Fruit fly (Drosophila melanogaster): ENCODE results near the gene Crg-1.

The Crg-1 gene

dm6 chrX:3748248-3748647 is 44.8 kb upstream of the Crg-1 start:
- TF ChIP-seq CG7101 (tag; optimal IDR thresholded peaks at IDR 0.05): peak; percentile 62
- TF ChIP-seq CG14711 (tag; optimal IDR thresholded peaks at IDR 0.05): peak; percentile 55
- no peak for TF ChIP-seq bab1 (GFP tag; optimal IDR thresholded peaks at IDR 0.05)
- TF ChIP-seq cic (GFP tag; optimal IDR thresholded peaks at IDR 0.05): no peak
- peak; percentile 30 for TF ChIP-seq Hr96 (GFP tag; optimal IDR thresholded peaks at IDR 0.05)
- TF ChIP-seq Clk (GFP tag; optimal IDR thresholded peaks at IDR 0.05): peak; percentile 11
- peak; percentile 48 for TF ChIP-seq CG5204 (GFP tag; optimal IDR thresholded peaks at IDR 0.05)
- peak; percentile 48 for TF ChIP-seq CG12768 (GFP tag; optimal IDR thresholded peaks at IDR 0.05)
- no peak for TF ChIP-seq ovo (GFP tag; optimal IDR thresholded peaks at IDR 0.05)
- TF ChIP-seq Mnt (GFP tag; optimal IDR thresholded peaks at IDR 0.05): no peak
- peak; percentile 72 for TF ChIP-seq CG7045 (GFP tag; optimal IDR thresholded peaks at IDR 0.05)
- no peak for TF ChIP-seq tj (GFP tag; optimal IDR thresholded peaks at IDR 0.05)
- TF ChIP-seq cnc (optimal IDR thresholded peaks at IDR 0.05): no peak
- peak; percentile 80 for TF ChIP-seq CG33017 (tag; optimal IDR thresholded peaks at IDR 0.05)
- no peak for TF ChIP-seq Crg-1 (GFP tag; optimal IDR thresholded peaks at IDR 0.05)
- no peak for TF ChIP-seq pad (GFP tag; optimal IDR thresholded peaks at IDR 0.05)
- TF ChIP-seq toe (GFP tag; optimal IDR thresholded peaks at IDR 0.05): no peak
- no peak for TF ChIP-seq CG1620 (GFP tag; optimal IDR thresholded peaks at IDR 0.05)
- peak; percentile 49 for TF ChIP-seq CG11617 (GFP tag; optimal IDR thresholded peaks at IDR 0.05)
- no peak for TF ChIP-seq kay (GFP tag; ENCODE audit: borderline replicate concordance)

DNA sequence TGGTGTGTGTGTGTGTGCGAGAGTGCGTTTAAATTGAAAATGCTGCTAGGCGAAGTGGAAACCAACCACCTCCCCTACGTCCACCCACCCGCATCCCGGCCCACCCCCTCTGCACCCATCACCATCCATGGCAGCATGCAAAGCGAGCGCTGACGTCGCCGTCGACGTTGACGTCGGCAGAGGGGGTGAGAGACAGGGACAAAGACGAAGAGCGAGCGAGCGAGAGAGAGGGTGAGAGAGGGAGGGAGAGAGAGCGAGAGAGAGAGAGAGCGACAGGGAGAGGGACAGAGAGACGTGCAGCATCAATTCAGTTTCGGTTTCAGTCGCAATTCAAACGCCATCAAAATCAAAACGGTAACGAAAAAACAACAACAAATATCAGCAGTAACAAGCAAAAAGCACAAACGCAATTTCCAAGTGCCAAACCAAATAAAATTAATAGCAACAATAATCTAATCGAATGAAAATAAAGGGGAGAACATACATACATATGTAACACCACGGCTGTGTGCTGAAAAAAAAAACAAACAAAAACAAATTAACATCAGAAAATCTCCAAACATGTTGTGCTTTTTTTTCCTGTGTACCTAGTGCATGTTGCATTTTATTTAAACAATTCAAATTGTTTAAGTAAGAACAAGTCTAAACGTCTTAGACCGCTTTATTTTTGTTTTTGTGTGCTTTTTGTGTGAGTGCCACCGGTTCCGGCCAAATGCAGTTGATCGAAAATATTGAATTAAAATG is 44.1 kb upstream of the Crg-1 start:
- TF ChIP-seq bab1 (GFP tag; optimal IDR thresholded peaks at IDR 0.05) (no peak), CG7045 (GFP tag; optimal IDR thresholded peaks at IDR 0.05) (no peak), Mnt (GFP tag; optimal IDR thresholded peaks at IDR 0.05) (peak; percentile 23), Hr96 (GFP tag; optimal IDR thresholded peaks at IDR 0.05) (no peak), kay (GFP tag; ENCODE audit: borderline replicate concordance) (peak; percentile 75), pad (GFP tag; optimal IDR thresholded peaks at IDR 0.05) (peak; percentile 28), cic (GFP tag; optimal IDR thresholded peaks at IDR 0.05) (peak; percentile 40)

DNA sequence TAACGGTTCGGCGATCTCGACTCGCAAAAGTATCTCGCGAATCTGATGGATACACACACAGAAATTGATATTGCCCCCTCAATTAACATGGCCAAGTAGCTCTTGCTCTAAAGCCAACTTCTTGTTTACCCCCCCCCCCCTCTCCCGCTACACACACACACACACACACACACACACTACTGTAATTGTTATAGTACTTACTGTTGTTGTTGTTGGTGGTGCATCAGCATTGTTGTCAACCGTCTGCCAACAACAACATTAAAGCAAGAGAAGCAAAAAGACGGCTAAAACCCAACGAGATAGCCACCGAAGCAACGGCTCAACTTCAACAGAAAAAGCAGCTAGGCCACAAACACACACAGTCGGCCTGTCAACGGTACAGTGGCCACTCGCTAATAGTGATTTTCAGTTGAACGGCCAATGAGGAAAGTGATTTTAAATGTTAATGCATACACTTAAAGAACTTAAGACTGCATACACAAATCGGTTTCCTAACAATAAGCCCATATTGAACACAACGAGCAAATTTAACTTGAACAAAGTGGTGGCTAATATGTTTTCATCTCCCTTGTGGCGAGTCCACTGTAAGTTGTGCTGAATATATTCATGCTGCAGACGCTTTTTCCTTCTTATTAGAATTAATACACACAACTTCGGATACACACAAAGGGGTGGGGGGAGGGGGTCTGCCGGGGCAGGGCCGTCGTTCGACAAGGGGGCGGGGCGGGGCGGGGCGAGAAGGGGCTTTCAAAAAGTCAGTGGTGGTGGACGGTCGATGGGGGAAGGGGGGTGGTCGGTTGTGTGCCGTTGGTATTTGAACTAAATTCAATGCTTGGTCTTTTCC is 42.6 kb upstream of the Crg-1 start:
- TF ChIP-seq tj (GFP tag; optimal IDR thresholded peaks at IDR 0.05) (peak; percentile 47), CG33017 (tag; optimal IDR thresholded peaks at IDR 0.05) (peak; percentile 5), CG7101 (tag; optimal IDR thresholded peaks at IDR 0.05) (peak; percentile 21), CG14711 (tag; optimal IDR thresholded peaks at IDR 0.05) (peak; percentile 10), Mnt (GFP tag; optimal IDR thresholded peaks at IDR 0.05) (no peak)

dm6 chrX:3761318-3762081 is 31.5 kb upstream of the Crg-1 start:
- TF ChIP-seq CG12768 (GFP tag; optimal IDR thresholded peaks at IDR 0.05) (peak; percentile 51), toe (GFP tag; optimal IDR thresholded peaks at IDR 0.05) (peak; percentile 37), cic (GFP tag; optimal IDR thresholded peaks at IDR 0.05) (peak; percentile 40), CG33017 (tag; optimal IDR thresholded peaks at IDR 0.05) (no peak), kay (GFP tag; ENCODE audit: borderline replicate concordance) (peak; percentile 79), Crg-1 (GFP tag; optimal IDR thresholded peaks at IDR 0.05) (peak; percentile 16), Clk (GFP tag; optimal IDR thresholded peaks at IDR 0.05) (no peak), CG7045 (GFP tag; optimal IDR thresholded peaks at IDR 0.05) (no peak), CG5204 (GFP tag; optimal IDR thresholded peaks at IDR 0.05) (no peak), CG7101 (tag; optimal IDR thresholded peaks at IDR 0.05) (peak; percentile 48), CG1620 (GFP tag; optimal IDR thresholded peaks at IDR 0.05) (no peak), CG14711 (tag; optimal IDR thresholded peaks at IDR 0.05) (peak; percentile 39), ovo (GFP tag; optimal IDR thresholded peaks at IDR 0.05) (no peak), CG11617 (GFP tag; optimal IDR thresholded peaks at IDR 0.05) (peak; percentile 80), Mnt (GFP tag; optimal IDR thresholded peaks at IDR 0.05) (peak; percentile 31), Hr96 (GFP tag; optimal IDR thresholded peaks at IDR 0.05) (no peak), cnc (optimal IDR thresholded peaks at IDR 0.05) (no peak), tj (GFP tag; optimal IDR thresholded peaks at IDR 0.05) (peak; percentile 82), bab1 (GFP tag; optimal IDR thresholded peaks at IDR 0.05) (peak; percentile 86), pad (GFP tag; optimal IDR thresholded peaks at IDR 0.05) (peak; percentile 43)

DNA sequence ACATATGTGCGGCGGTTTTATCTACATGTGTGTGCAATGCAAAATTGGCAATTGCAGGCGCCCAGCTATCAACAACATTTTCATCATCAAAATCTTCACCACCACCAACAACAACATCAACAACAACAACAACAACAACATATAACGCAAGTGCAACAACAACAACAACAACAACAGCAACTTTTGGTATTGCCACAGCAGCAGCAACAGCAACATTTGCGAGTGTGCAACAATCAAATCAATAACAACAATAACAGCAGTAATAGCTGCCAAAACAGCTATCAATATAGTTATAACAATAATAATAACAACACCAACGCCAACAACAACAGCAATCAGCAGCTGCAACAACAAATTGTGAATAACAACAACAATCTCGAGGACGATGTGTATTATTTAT is 30.6 kb upstream of the Crg-1 start:
- no peak for TF ChIP-seq pad (GFP tag; optimal IDR thresholded peaks at IDR 0.05)
- no peak for TF ChIP-seq cic (GFP tag; optimal IDR thresholded peaks at IDR 0.05)
- no peak for TF ChIP-seq bab1 (GFP tag; optimal IDR thresholded peaks at IDR 0.05)
